Worm (Caenorhabditis elegans): Measurements from ENCODE around the gene gex-3.

The gex-3 gene

ce11 chrIV:12391003-12391637 lies 13.1 kb upstream of the gex-3 start, which contains the start of the genes rps-23 and dpm-3 (continued):
- TF ChIP-seq zip-4 (GFP tag; optimal IDR thresholded peaks at IDR 0.05) (peak; percentile 52), ztf-11 (tag; optimal IDR thresholded peaks at IDR 0.05) (peak in 1 of 2 experiments; percentile 89), hlh-4 (tag; optimal IDR thresholded peaks at IDR 0.05) (no peak), C34B4.2 (tag; optimal IDR thresholded peaks at IDR 0.05) (no peak), efl-1 (optimal IDR thresholded peaks at IDR 0.05) (peak; percentile 93 to 96), efl-1 (GFP tag; optimal IDR thresholded peaks at IDR 0.05 in 1 of 2) (peak; percentile 87 to 98), elt-2 (tag; optimal IDR thresholded peaks at IDR 0.05) (peak; percentile 79), mef-2 (tag; optimal IDR thresholded peaks at IDR 0.05) (no peak), grh-1 (GFP tag; IDR thresholded peaks at IDR 0.05) (peak; percentile 90), elt-3 (tag; optimal IDR thresholded peaks at IDR 0.05) (peak in 5 of 6 experiments; percentile 27 to 86 (median 72)), isw-1 (GFP tag; IDR thresholded peaks at IDR 0.05) (peak; percentile 97), nhr-85 (tag) (peak; percentile 97), egl-13 (tag; optimal IDR thresholded peaks at IDR 0.05) (peak; percentile 91), ama-1 (optimal IDR thresholded peaks at IDR 0.05) (peak; percentile 20), unc-30 (tag; optimal IDR thresholded peaks at IDR 0.05) (no peak), unc-98 (GFP tag; IDR thresholded peaks at IDR 0.05) (peak; percentile 90), fkh-4 (tag; optimal IDR thresholded peaks at IDR 0.05; ENCODE audit: borderline replicate concordance) (peak; percentile 87), sox-4 (tag; optimal IDR thresholded peaks at IDR 0.05) (peak; percentile 79), fkh-10 (GFP tag; optimal IDR thresholded peaks at IDR 0.05) (peak; percentile 81), jun-1 (tag; optimal IDR thresholded peaks at IDR 0.05) (peak; percentile 86), ztf-4 (tag; optimal IDR thresholded peaks at IDR 0.05) (peak; percentile 83), ceh-82 (tag; optimal IDR thresholded peaks at IDR 0.05) (peak; percentile 91 to 98 (median 93)), mab-9 (GFP tag; IDR thresholded peaks at IDR 0.05) (peak; percentile 93), aly-2 (tag; optimal IDR thresholded peaks at IDR 0.05) (peak; percentile 81), nhr-77 (tag; optimal IDR thresholded peaks at IDR 0.05) (peak; percentile 84), hlh-17 (GFP tag; optimal IDR thresholded peaks at IDR 0.05; ENCODE audit: borderline replicate concordance) (no peak), tbx-2 (tag; optimal IDR thresholded peaks at IDR 0.05) (peak; percentile 95), xbp-1 (tag; optimal IDR thresholded peaks at IDR 0.05) (peak; percentile 94), lir-3 (tag; optimal IDR thresholded peaks at IDR 0.05; ENCODE audit: poor library complexity) (peak; percentile 96), lin-39 (tag; optimal IDR thresholded peaks at IDR 0.05) (peak; percentile 85), nhr-237 (tag; optimal IDR thresholded peaks at IDR 0.05) (peak; percentile 62), lsy-2 (tag; optimal IDR thresholded peaks at IDR 0.05) (peak; percentile 100), dpl-1 (GFP tag; optimal IDR thresholded peaks at IDR 0.05) (peak; percentile 83 to 88 (median 87)), rnt-1 (tag; optimal IDR thresholded peaks at IDR 0.05) (peak; percentile 99), nhr-84 (tag; optimal IDR thresholded peaks at IDR 0.05) (no peak), C16A3.4 (tag; optimal IDR thresholded peaks at IDR 0.05) (peak; percentile 97), lin-13 (GFP tag; optimal IDR thresholded peaks at IDR 0.05) (peak; percentile 93), Y116A8C.19 (tag; optimal IDR thresholded peaks at IDR 0.05; ENCODE audit: borderline replicate concordance) (peak; percentile 53), ceh-8 (GFP tag; optimal IDR thresholded peaks at IDR 0.05) (peak; percentile 46), mep-1 (tag; optimal IDR thresholded peaks at IDR 0.05) (peak; percentile 98), ceh-90 (tag; optimal IDR thresholded peaks at IDR 0.05) (peak; percentile 85), pax-3 (tag; optimal IDR thresholded peaks at IDR 0.05) (peak; percentile 95), nhr-20 (tag; optimal IDR thresholded peaks at IDR 0.05) (peak; percentile 94), sptf-1 (tag; optimal IDR thresholded peaks at IDR 0.05) (no peak), ceh-63 (GFP tag; optimal IDR thresholded peaks at IDR 0.05) (no peak), pag-3 (tag; optimal IDR thresholded peaks at IDR 0.05; ENCODE audit: borderline replicate concordance, insufficient read depth) (peak; percentile 8), nhr-90 (tag; optimal IDR thresholded peaks at IDR 0.05; ENCODE audit: poor library complexity) (peak; percentile 95), pqm-1 (tag; optimal IDR thresholded peaks at IDR 0.05) (no peak), alr-1 (tag; optimal IDR thresholded peaks at IDR 0.05; ENCODE audit: borderline replicate concordance) (no peak), mdl-1 (tag; optimal IDR thresholded peaks at IDR 0.05) (peak in 1 of 2 experiments; percentile 87), efl-3 (GFP tag; optimal IDR thresholded peaks at IDR 0.05) (peak; percentile 10)
